Worm (Caenorhabditis elegans): Measurements from ENCODE around the gene Y37A1A.2.

Y37A1A.2 gene

DNA sequence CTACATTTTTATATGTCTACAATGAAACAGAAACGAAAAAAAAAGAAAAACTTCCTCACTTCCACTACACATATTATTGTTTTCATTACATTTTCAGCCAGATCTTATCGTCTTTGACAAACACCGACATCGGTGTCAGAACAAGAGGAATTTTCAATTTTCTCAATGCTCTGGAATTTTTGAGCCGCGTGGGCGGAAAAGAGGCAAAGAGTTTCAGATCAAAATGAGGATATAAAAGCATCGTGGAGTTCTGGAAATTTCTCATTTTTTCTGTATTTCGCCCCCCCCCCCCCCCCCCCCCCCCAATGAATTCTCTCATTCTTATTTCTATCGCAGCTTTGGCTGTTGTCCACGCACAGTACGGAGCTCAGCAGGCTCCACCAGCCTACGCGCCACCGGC is 33.0 kb downstream of the Y37A1A.2 start, which contains the start of gene B0513.4 (continued):
- no peak for TF ChIP-seq unc-3 (GFP tag; conservative IDR thresholded peaks at IDR 0.05)
- no peak for TF ChIP-seq unc-3 (tag; optimal IDR thresholded peaks at IDR 0.05)
- no peak for TF ChIP-seq ceh-24 (tag; optimal IDR thresholded peaks at IDR 0.05)

DNA sequence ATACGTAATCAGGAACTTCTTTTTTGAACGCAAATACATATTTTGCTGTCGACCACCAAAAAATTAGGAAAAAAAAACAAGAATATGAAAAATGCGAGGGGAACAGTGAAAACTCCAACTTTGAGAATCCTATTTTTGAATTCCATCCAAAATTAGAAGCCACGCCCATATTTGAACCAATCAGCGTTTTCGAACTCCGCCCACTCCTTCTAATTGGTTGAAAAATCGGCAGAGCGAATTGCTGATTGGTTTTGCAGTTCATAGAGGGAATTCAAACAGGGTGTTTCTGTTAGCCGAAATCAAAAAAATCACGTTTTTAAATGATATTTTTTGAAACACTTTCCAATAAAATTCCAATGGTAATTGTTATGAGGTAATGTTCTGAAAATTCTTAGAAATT is 34.1 kb downstream of the Y37A1A.2 start:
- TF ChIP-seq nhr-11 (tag; optimal IDR thresholded peaks at IDR 0.05): no peak
- peak; percentile 64 for TF ChIP-seq nfya-1 (tag; optimal IDR thresholded peaks at IDR 0.05)
- TF ChIP-seq ceh-22 (tag; optimal IDR thresholded peaks at IDR 0.05): no peak
- no peak for TF ChIP-seq gmeb-2 (tag; optimal IDR thresholded peaks at IDR 0.05)
- no peak for TF ChIP-seq madf-2 (tag; optimal IDR thresholded peaks at IDR 0.05)

DNA sequence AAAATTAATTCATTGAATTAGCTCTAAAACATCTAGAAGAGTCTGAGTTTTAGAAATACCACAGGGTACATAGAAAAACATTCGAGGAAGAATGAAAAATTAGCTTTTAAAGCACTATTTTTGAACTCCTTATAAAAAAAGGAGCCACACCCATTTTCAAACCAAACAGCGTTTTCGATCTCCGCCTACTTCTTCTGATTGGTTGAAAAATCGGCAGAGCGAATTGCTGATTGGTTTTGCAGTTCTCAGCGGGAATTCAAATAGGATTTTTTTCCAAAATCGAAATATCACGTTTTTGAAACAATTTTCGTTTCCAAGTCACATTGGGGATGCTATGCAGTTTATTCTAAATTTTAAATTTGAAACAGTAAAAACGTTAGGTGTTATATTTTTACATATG is 34.7 kb downstream of the Y37A1A.2 start:
- no peak for TF ChIP-seq pax-1 (tag; optimal IDR thresholded peaks at IDR 0.05)
- peak; percentile 39 for TF ChIP-seq nfya-1 (tag; optimal IDR thresholded peaks at IDR 0.05)

DNA sequence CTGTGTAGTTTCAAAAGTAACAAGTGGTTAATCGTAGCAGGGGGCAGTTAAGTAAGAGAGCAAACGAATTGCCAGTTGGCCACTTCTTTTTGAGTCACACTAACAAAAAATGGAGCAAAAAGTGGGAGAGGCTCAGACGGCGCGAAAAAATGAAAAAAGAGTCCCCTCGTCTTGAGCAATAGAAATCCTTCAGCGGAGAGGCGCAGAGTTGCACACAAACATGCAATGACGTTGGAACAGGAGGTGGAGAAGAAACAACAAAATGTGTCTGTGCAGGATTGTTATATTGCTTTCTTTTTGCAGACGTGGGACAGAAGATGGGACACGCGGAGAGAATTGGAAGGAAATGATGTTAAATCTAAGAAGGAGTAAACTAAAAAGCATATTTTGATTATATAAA is 35.1 kb downstream of the Y37A1A.2 start:
- TF ChIP-seq pros-1 (tag; optimal IDR thresholded peaks at IDR 0.05) (no peak), unc-55 (GFP tag; optimal IDR thresholded peaks at IDR 0.05) (no peak), eyg-1 (tag; optimal IDR thresholded peaks at IDR 0.05) (no peak), unc-42 (tag; optimal IDR thresholded peaks at IDR 0.05) (peak; percentile 59), zip-5 (tag; optimal IDR thresholded peaks at IDR 0.05) (no peak), sox-2 (GFP tag; IDR thresholded peaks at IDR 0.05) (no peak), lim-6 (tag; optimal IDR thresholded peaks at IDR 0.05) (no peak), ceh-31 (tag; optimal IDR thresholded peaks at IDR 0.05) (peak; percentile 34), ceh-18 (tag; optimal IDR thresholded peaks at IDR 0.05) (peak; percentile 51), nfya-1 (tag; optimal IDR thresholded peaks at IDR 0.05) (peak; percentile 8), ceh-19 (GFP tag; optimal IDR thresholded peaks at IDR 0.05) (no peak), ceh-9 (tag; optimal IDR thresholded peaks at IDR 0.05) (no peak), mec-3 (tag; optimal IDR thresholded peaks at IDR 0.05; ENCODE audit: borderline replicate concordance) (no peak), che-1 (tag; optimal IDR thresholded peaks at IDR 0.05) (no peak), gmeb-2 (tag; optimal IDR thresholded peaks at IDR 0.05) (no peak), tbx-2 (tag; optimal IDR thresholded peaks at IDR 0.05) (peak; percentile 20), ets-4 (tag; optimal IDR thresholded peaks at IDR 0.05) (no peak), C38D4.7 (GFP tag; optimal IDR thresholded peaks at IDR 0.05) (no peak)

DNA sequence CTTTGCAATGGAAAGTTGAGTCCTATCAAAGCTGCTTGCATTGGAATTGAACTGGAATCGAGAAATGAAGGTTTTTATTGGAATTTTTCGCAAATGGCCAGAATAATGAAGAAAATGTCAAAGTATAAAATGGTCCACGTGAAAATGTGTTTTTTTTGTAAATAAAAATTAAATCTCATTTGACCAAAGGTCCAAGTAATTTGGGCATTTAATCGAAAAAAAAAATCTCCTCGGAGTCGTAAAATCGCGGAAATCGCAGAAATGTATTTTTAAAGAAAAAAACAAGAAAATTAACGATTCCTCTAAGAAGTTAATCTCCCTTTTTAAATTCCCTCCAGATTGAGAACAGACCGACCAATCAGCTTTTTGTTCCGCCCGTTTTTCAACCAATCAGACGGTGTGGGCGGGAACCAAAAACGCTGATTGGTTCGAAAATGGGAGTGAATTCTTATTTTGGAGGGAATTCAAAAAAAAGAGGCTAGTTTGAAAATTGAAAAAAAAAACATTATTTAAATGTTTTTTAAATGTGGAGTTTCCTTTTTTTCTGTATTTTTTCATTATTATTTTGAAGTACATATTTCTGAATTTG is 36.2 kb downstream of the Y37A1A.2 start, which contains the start of gene prdh-1:
prdh-1 (minus strand) TSS at position 51 of the 589 bp plus-strand sequence.
- TF ChIP-seq nfya-1 (tag; optimal IDR thresholded peaks at IDR 0.05) (peak; percentile 90), ama-1 (optimal IDR thresholded peaks at IDR 0.05) (no peak)

DNA sequence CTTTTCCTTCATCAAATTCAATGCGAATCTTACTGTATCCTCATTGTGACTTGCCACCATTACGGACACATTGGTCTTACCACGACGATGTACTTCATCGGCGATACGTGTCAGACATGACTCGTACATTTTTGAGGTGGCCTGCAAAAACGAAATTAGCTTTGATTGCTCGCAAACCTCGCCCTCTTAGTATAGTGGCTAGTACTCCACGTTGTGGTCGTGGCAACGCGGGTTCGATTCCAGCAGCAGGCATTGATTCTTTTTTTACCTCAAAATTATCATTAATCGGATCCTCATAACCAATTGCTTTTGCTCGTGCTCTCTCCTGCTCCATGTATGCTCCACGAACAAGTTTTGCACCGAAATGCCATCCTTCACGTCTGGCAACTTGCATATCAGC is 42.7 kb downstream of the Y37A1A.2 start:
- TF ChIP-seq dve-1 (tag; optimal IDR thresholded peaks at IDR 0.05) (no peak), pat-9 (tag; optimal IDR thresholded peaks at IDR 0.05) (no peak), unc-42 (tag; optimal IDR thresholded peaks at IDR 0.05) (no peak), pros-1 (tag; optimal IDR thresholded peaks at IDR 0.05) (no peak), che-1 (tag; optimal IDR thresholded peaks at IDR 0.05) (no peak), ahr-1 (tag; optimal IDR thresholded peaks at IDR 0.05) (no peak), F13H6.1 (tag; optimal IDR thresholded peaks at IDR 0.05) (no peak), fax-1 (tag; optimal IDR thresholded peaks at IDR 0.05) (no peak), ceh-22 (tag; optimal IDR thresholded peaks at IDR 0.05) (no peak)

DNA sequence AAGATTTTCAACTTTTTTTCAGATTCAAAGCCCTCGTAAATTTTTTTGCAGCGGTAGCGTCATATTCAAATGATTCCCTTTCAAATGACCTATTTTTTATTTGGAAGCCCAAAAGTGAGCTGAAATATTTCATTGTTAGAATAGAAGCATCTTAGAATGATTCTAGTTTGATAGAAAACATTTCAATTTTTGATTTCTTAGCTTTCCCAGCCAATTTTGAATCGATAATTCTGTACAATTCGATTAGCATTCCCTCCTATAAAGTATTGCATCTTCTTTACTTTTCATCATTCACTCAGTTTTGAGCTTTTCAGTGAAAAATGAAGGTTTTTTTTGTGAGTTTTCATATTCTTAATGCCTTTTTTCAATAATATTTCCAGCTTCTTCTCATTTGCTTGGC is 46.1 kb downstream of the Y37A1A.2 start, which contains the start of gene B0513.90:
B0513.90 (plus strand) TSS at position 301 of the 400 bp plus-strand sequence.
- TF ChIP-seq ets-4 (tag; optimal IDR thresholded peaks at IDR 0.05): no peak
- no peak for TF ChIP-seq che-1 (tag; optimal IDR thresholded peaks at IDR 0.05)
